Worm (Caenorhabditis elegans) whole organism, L2 larva: ENCODE results near the gene mrps-18C.

ENCODE experiments used
- ceh-82 ChIP-seq: fragments of 150-350 bp; optimal IDR thresholded peaks from 2 replicates; lab custom pipeline; 2014; ENCODE audit warnings: missing biosample characterization, missing genetic modification characterization
- elt-3 ChIP-seq: sonication (generic microtip); optimal IDR thresholded peaks from 2 replicates; lab custom pipeline; 2017; ENCODE audit warnings: missing biosample characterization, missing genetic modification characterization
- lin-39 ChIP-seq: fragments of 150-350 bp; optimal IDR thresholded peaks from 2 replicates; lab custom pipeline; 2014; ENCODE audit warnings: missing biosample characterization, missing genetic modification reagents, missing genetic modification characterization
- mbf-1 ChIP-seq: sonication (generic microtip); optimal IDR thresholded peaks from 2 replicates; lab custom pipeline; 2017; ENCODE audit warnings: missing biosample characterization, missing genetic modification characterization
- nhr-77 ChIP-seq: fragments of 150-350 bp; optimal IDR thresholded peaks from 2 replicates; lab custom pipeline; 2014; ENCODE audit warnings: missing biosample characterization, missing genetic modification characterization
- sma-3 ChIP-seq: sonication (generic microtip); optimal IDR thresholded peaks from 2 replicates; lab custom pipeline; 2016; ENCODE audit warnings: missing genetic modification reagents, missing genetic modification characterization, missing compliant biosample characterization
- unc-62 ChIP-seq: fragments of 150-350 bp; optimal IDR thresholded peaks from 2 replicates; lab custom pipeline; 2014; ENCODE audit warnings: missing biosample characterization, missing genetic modification reagents, missing genetic modification characterization
- ztf-1 ChIP-seq: fragments of 200-800 bp; sonication (Bioruptor generic); conservative IDR thresholded peaks from 2 replicates; pipeline ENCODE4 v1.3.6; 2022; ENCODE audit warnings: missing genetic modification characterization, missing compliant biosample characterization

DNA sequence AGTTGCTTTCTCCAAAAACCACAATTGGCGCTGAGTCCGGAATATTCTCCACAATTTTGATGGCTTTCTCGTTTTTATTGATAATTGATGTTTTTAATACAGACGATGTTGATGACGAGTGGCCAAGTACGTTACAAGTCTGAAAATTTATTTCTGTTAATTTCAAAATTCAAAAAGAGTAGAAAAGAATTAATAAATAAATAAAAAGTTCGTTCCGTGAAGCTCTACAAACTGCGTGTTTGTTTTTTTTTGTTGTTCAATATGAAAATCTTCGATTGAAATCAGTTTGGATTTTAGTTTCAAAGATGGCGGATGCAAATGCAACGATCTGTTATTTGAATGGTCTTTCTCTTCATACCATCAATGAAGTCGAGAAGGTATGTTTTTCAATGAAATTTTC lies 24.4 kb upstream of the mrps-18C start, which contains the start of gene F26F4.2:
- TF ChIP-seq sma-3 (GFP tag; lab: Kevin White, UChicago) (no peak), elt-3 (tag; lab: Kevin White, UChicago) (no peak), unc-62 (GFP tag; lab: Kevin White, UChicago) (no peak), mbf-1 (tag; lab: Kevin White, UChicago) (no peak), lin-39 (tag; lab: Kevin White, UChicago) (no peak), ceh-82 (tag; lab: Kevin White, UChicago) (no peak), nhr-77 (tag; lab: Kevin White, UChicago) (no peak), ztf-1 (GFP tag; lab: Robert Waterston, UW) (no peak)
